Worm (Caenorhabditis elegans) whole organism, L2 larva: Measurements from ENCODE around the gene fust-1.

Source experiments
- alr-1 ChIP-seq: fragments of 150-350 bp; optimal IDR thresholded peaks from 2 replicates; lab custom pipeline; 2014; ENCODE audit warnings: missing biosample characterization, missing genetic modification characterization
- ama-1 ChIP-seq: fragments of 150-350 bp; optimal IDR thresholded peaks from 2 replicates; lab custom pipeline; 2018; ENCODE audit warnings: inconsistent platforms
- ceh-82 ChIP-seq: fragments of 150-350 bp; optimal IDR thresholded peaks from 2 replicates; lab custom pipeline; 2014; ENCODE audit warnings: missing biosample characterization, missing genetic modification characterization
- lin-13 ChIP-seq: fragments of 150-350 bp; optimal IDR thresholded peaks from 2 replicates; lab custom pipeline; 2014; ENCODE audit warnings: missing biosample characterization, missing genetic modification reagents, missing genetic modification characterization
- unc-62 ChIP-seq: fragments of 150-350 bp; optimal IDR thresholded peaks from 2 replicates; lab custom pipeline; 2014; ENCODE audit warnings: missing biosample characterization, missing genetic modification reagents, missing genetic modification characterization

ce11 chrII:7119525-7119924 lies 32.9 kb upstream of the fust-1 start:
- no peak for TF ChIP-seq alr-1 (tag; lab: Kevin White, UChicago)
- no peak for TF ChIP-seq ama-1 (lab: Kevin White, UChicago)
- no peak for TF ChIP-seq unc-62 (GFP tag; lab: Kevin White, UChicago)
- no peak for TF ChIP-seq ceh-82 (tag; lab: Kevin White, UChicago)
- TF ChIP-seq lin-13 (GFP tag; lab: Kevin White, UChicago) = no peak
